Comparison of ENCODE assay signal across 7 fruit fly cellular contexts in genomic region chr3L:11364835-11365431, dm6.
A peak's percentile ranks its signal among the peaks of the same experiment; 100 is the strongest.
TF ChIP-seq lines count a peak whose summit lies in the region.

TSS of gene CG6163 (minus strand) at chr3L:11364885.

- TF ChIP-seq CTCF in whole organism, embryonic (GFP tag; optimal IDR thresholded peaks at IDR 0.05; lab: Kevin White, UChicago) = no peak

TF ChIP-seq in Kc167, 6 proteins besides CTCF, POLR2A, EP300 and RAD21:
- TF ChIP-seq Myc (optimal IDR thresholded peaks at IDR 0.05; lab: Kevin White, UChicago) (no peak), psq (optimal IDR thresholded peaks at IDR 0.05; lab: Kevin White, UChicago) (peak; percentile 63)

TF ChIP-seq in whole organism, 6 proteins besides CTCF, POLR2A, EP300 and RAD21:
- TF ChIP-seq psq (optimal IDR thresholded peaks at IDR 0.05; lab: Kevin White, UChicago) (peak; percentile 46), pan (optimal IDR thresholded peaks at IDR 0.05; lab: Kevin White, UChicago) (no peak)

TF ChIP-seq in whole organism, adult, 20 proteins besides CTCF, POLR2A, EP300 and RAD21:
- TF ChIP-seq tj (GFP tag; optimal IDR thresholded peaks at IDR 0.05; lab: Kevin White, UChicago) (peak; percentile 44), Crg-1 (GFP tag; optimal IDR thresholded peaks at IDR 0.05; lab: Kevin White, UChicago) (no peak)
TF ChIP-seq in whole organism, adult: peak in this region for 1.

TF ChIP-seq in whole organism, embryonic, 481 proteins besides CTCF, POLR2A, EP300 and RAD21:
- TF ChIP-seq lbe (GFP tag; optimal IDR thresholded peaks at IDR 0.05; lab: Kevin White, UChicago) (peak; percentile 8), Adf1 (GFP tag; IDR thresholded peaks at IDR 0.05; lab: Robert Waterston, UW) (peak; percentile 48; the same call in 1 of the 2 replicates), CG8281 (tag; optimal IDR thresholded peaks at IDR 0.05; lab: Kevin White, UChicago) (no peak), CG11560 (tag; IDR thresholded peaks at IDR 0.05; lab: Robert Waterston, UW) (no peak), CG10267 (tag; optimal IDR thresholded peaks at IDR 0.05; lab: Kevin White, UChicago) (no peak), cg (GFP tag; optimal IDR thresholded peaks at IDR 0.05; lab: Kevin White, UChicago) (peak; percentile 47), CG18599 (GFP tag; optimal IDR thresholded peaks at IDR 0.05; lab: Kevin White, UChicago) (peak; percentile 11), chinmo (GFP tag; IDR thresholded peaks at IDR 0.05; lab: Robert Waterston, UW; ENCODE audit: partially characterized antibody) (0 out of 4 replicates have a peak, but pooled peaks have one; percentile 40), CG17385 (GFP tag; optimal IDR thresholded peaks at IDR 0.05; lab: Kevin White, UChicago) (peak; percentile 29), nom (GFP tag; optimal IDR thresholded peaks at IDR 0.05; lab: Kevin White, UChicago) (peak; percentile 90), CG43689 (GFP tag; IDR thresholded peaks at IDR 0.05; lab: Robert Waterston, UW) (0 out of 2 replicates have a peak, but pooled peaks have one; percentile 4), bsh (GFP tag; optimal IDR thresholded peaks at IDR 0.05; lab: Kevin White, UChicago) (peak in 1 of 2 experiments; percentile 47), corto (GFP tag; optimal IDR thresholded peaks at IDR 0.05; lab: Kevin White, UChicago) (peak; percentile 62), psq (GFP tag; optimal IDR thresholded peaks at IDR 0.05; lab: Kevin White, UChicago) (peak; percentile 89), CG17186 (GFP tag; optimal IDR thresholded peaks at IDR 0.05; lab: Kevin White, UChicago) (no peak), Drgx (GFP tag; IDR thresholded peaks at IDR 0.05; lab: Robert Waterston, UW) (peak; percentile 32; the same call in 1 of the 2 replicates), hkb (optimal IDR thresholded peaks at IDR 0.05; lab: Kevin White, UChicago) (no peak), hkb (GFP tag; IDR thresholded peaks at IDR 0.05; lab: Robert Waterston, UW) (0 out of 2 replicates have a peak, but pooled peaks have one; percentile 6), CG7271 (tag; optimal IDR thresholded peaks at IDR 0.05; lab: Kevin White, UChicago) (no peak)

TF ChIP-seq in whole organism, prepupa, 60 proteins besides CTCF, POLR2A, EP300 and RAD21 (continues in another document):
- TF ChIP-seq CG6854 (GFP tag; optimal IDR thresholded peaks at IDR 0.05; lab: Kevin White, UChicago) (peak; percentile 32), Lpt (GFP tag; optimal IDR thresholded peaks at IDR 0.05; lab: Kevin White, UChicago) (peak; percentile 21), Eip75B (GFP tag; optimal IDR thresholded peaks at IDR 0.05; lab: Kevin White, UChicago) (peak; percentile 17), eg (GFP tag; IDR thresholded peaks at IDR 0.05; lab: Robert Waterston, UW) (peak; percentile 53), spab (GFP tag; optimal IDR thresholded peaks at IDR 0.05; lab: Kevin White, UChicago) (peak; percentile 20), net (GFP tag; optimal IDR thresholded peaks at IDR 0.05; lab: Kevin White, UChicago) (peak; percentile 39), vri (GFP tag; optimal IDR thresholded peaks at IDR 0.05; lab: Kevin White, UChicago) (peak; percentile 40), Ets96B (tag; optimal IDR thresholded peaks at IDR 0.05; lab: Kevin White, UChicago) (no peak), CG6163 (GFP tag; IDR thresholded peaks at IDR 0.05; lab: Robert Waterston, UW) (peak; percentile 97), pdm3 (GFP tag; optimal IDR thresholded peaks at IDR 0.05; lab: Kevin White, UChicago) (no peak), CG11762 (GFP tag; optimal IDR thresholded peaks at IDR 0.05; lab: Kevin White, UChicago; ENCODE audit: insufficient read depth) (no peak), CG8632 (GFP tag; optimal IDR thresholded peaks at IDR 0.05; lab: Kevin White, UChicago) (peak; percentile 3), Sox102F (GFP tag; optimal IDR thresholded peaks at IDR 0.05; lab: Kevin White, UChicago) (peak; percentile 48), CG6808 (GFP tag; optimal IDR thresholded peaks at IDR 0.05; lab: Kevin White, UChicago) (peak; percentile 70), CG15336 (GFP tag; IDR thresholded peaks at IDR 0.05; lab: Robert Waterston, UW) (peak; percentile 23), dac (GFP tag; optimal IDR thresholded peaks at IDR 0.05; lab: Kevin White, UChicago) (peak; percentile 38), topi (GFP tag; optimal IDR thresholded peaks at IDR 0.05; lab: Kevin White, UChicago) (no peak), ss (GFP tag; optimal IDR thresholded peaks at IDR 0.05; lab: Kevin White, UChicago) (peak; percentile 78 to 80), cyc (GFP tag; optimal IDR thresholded peaks at IDR 0.05; lab: Kevin White, UChicago) (no peak), Eip78C (GFP tag; lab: Kevin White, UChicago) (peak; percentile 46), CG8119 (GFP tag; IDR thresholded peaks at IDR 0.05; lab: Robert Waterston, UW) (peak; percentile 57; the same call in 2 of the 3 replicates), CG9139 (GFP tag; optimal IDR thresholded peaks at IDR 0.05; lab: Kevin White, UChicago) (peak; percentile 68)

TF ChIP-seq in whole organism, pupa, 21 proteins besides CTCF, POLR2A, EP300 and RAD21:
- TF ChIP-seq Ets98B (GFP tag; IDR thresholded peaks at IDR 0.05; lab: Robert Waterston, UW) (peak; percentile 22; the same call in 1 of the 2 replicates), CG15710 (tag; optimal IDR thresholded peaks at IDR 0.05; lab: Kevin White, UChicago) (peak; percentile 42), gl (tag; optimal IDR thresholded peaks at IDR 0.05; lab: Kevin White, UChicago) (peak; percentile 65), CG14655 (GFP tag; optimal IDR thresholded peaks at IDR 0.05; lab: Kevin White, UChicago) (no peak), Snoo (tag; optimal IDR thresholded peaks at IDR 0.05; lab: Kevin White, UChicago) (peak; percentile 7), CG8159 (tag; optimal IDR thresholded peaks at IDR 0.05; lab: Kevin White, UChicago) (peak; percentile 33), EcR (GFP tag; optimal IDR thresholded peaks at IDR 0.05; lab: Kevin White, UChicago) (peak; percentile 4), CG4496 (GFP tag; IDR thresholded peaks at IDR 0.05; lab: Robert Waterston, UW) (peak; percentile 61; the same call in 2 of the 3 replicates), CG32121 (GFP tag; IDR thresholded peaks at IDR 0.05; lab: Robert Waterston, UW) (no peak), Pif1B (GFP tag; optimal IDR thresholded peaks at IDR 0.05; lab: Kevin White, UChicago) (peak; percentile 53), CG10348 (GFP tag; IDR thresholded peaks at IDR 0.05; lab: Robert Waterston, UW) (no peak), fd96Ca (GFP tag; IDR thresholded peaks at IDR 0.05; lab: Robert Waterston, UW) (no peak), CG9948 (tag; optimal IDR thresholded peaks at IDR 0.05; lab: Kevin White, UChicago) (no peak), CG8301 (tag; optimal IDR thresholded peaks at IDR 0.05; lab: Kevin White, UChicago) (no peak), CG13204 (GFP tag; optimal IDR thresholded peaks at IDR 0.05; lab: Kevin White, UChicago) (peak; percentile 76), CG12605 (GFP tag; IDR thresholded peaks at IDR 0.05; lab: Robert Waterston, UW) (peak; percentile 57; the same call in 1 of the 2 replicates), rn (GFP tag; IDR thresholded peaks at IDR 0.05; lab: Robert Waterston, UW) (no peak), D1 (tag; optimal IDR thresholded peaks at IDR 0.05; lab: Kevin White, UChicago) (no peak), CG34367 (tag; optimal IDR thresholded peaks at IDR 0.05; lab: Kevin White, UChicago) (peak; percentile 43), CG17806 (tag; optimal IDR thresholded peaks at IDR 0.05; lab: Kevin White, UChicago) (peak; percentile 42), Pif1A (GFP tag; optimal IDR thresholded peaks at IDR 0.05; lab: Kevin White, UChicago) (peak; percentile 48)
TF ChIP-seq in whole organism, pupa: peak in this region for 13.

TF ChIP-seq in whole organism, wandering third instar larva, 38 proteins besides CTCF, POLR2A, EP300 and RAD21 (continues in another document):
- TF ChIP-seq sv (GFP tag; optimal IDR thresholded peaks at IDR 0.05; lab: Kevin White, UChicago) (no peak), dl (GFP tag; optimal IDR thresholded peaks at IDR 0.05; lab: Kevin White, UChicago; ENCODE audit: insufficient read depth in 1 of 2, partially characterized antibody in 2 of 2) (peak in 1 of 2 experiments; percentile 35), dmrt93B (GFP tag; optimal IDR thresholded peaks at IDR 0.05; lab: Kevin White, UChicago) (no peak), br (GFP tag; optimal IDR thresholded peaks at IDR 0.05; lab: Kevin White, UChicago) (no peak), lola (GFP tag; optimal IDR thresholded peaks at IDR 0.05; lab: Kevin White, UChicago) (no peak), sage (GFP tag; optimal IDR thresholded peaks at IDR 0.05; lab: Kevin White, UChicago) (peak; percentile 11), foxo (GFP tag; optimal IDR thresholded peaks at IDR 0.05; lab: Kevin White, UChicago) (no peak), woc (GFP tag; optimal IDR thresholded peaks at IDR 0.05; lab: Kevin White, UChicago) (no peak), Dfd (GFP tag; optimal IDR thresholded peaks at IDR 0.05; lab: Kevin White, UChicago) (no peak), OdsH (GFP tag; optimal IDR thresholded peaks at IDR 0.05; lab: Kevin White, UChicago) (no peak), CG32264 (GFP tag; optimal IDR thresholded peaks at IDR 0.05; lab: Kevin White, UChicago) (no peak), Rel (GFP tag; optimal IDR thresholded peaks at IDR 0.05; lab: Kevin White, UChicago) (peak; percentile 11), Rel (tag; optimal IDR thresholded peaks at IDR 0.05; lab: Kevin White, UChicago) (no peak), N (GFP tag; optimal IDR thresholded peaks at IDR 0.05; lab: Kevin White, UChicago) (no peak), Vsx2 (GFP tag; optimal IDR thresholded peaks at IDR 0.05; lab: Kevin White, UChicago; ENCODE audit: partially characterized antibody) (peak; percentile 69), Hr78 (GFP tag; optimal IDR thresholded peaks at IDR 0.05; lab: Kevin White, UChicago) (no peak), tai (GFP tag; optimal IDR thresholded peaks at IDR 0.05; lab: Kevin White, UChicago) (no peak), pan (optimal IDR thresholded peaks at IDR 0.05; lab: Kevin White, UChicago) (no peak), ey (GFP tag; optimal IDR thresholded peaks at IDR 0.05; lab: Kevin White, UChicago) (no peak), Hnf4 (GFP tag; optimal IDR thresholded peaks at IDR 0.05; lab: Kevin White, UChicago) (no peak), dsf (GFP tag; optimal IDR thresholded peaks at IDR 0.05; lab: Kevin White, UChicago; ENCODE audit: borderline replicate concordance) (no peak), h (GFP tag; optimal IDR thresholded peaks at IDR 0.05; lab: Kevin White, UChicago) (peak; percentile 33), Jra (GFP tag; optimal IDR thresholded peaks at IDR 0.05; lab: Kevin White, UChicago) (no peak), brk (GFP tag; optimal IDR thresholded peaks at IDR 0.05; lab: Kevin White, UChicago) (peak; percentile 63), Dif (GFP tag; optimal IDR thresholded peaks at IDR 0.05; lab: Kevin White, UChicago; ENCODE audit: partially characterized antibody) (peak; percentile 75), psq (GFP tag; optimal IDR thresholded peaks at IDR 0.05; lab: Kevin White, UChicago) (peak; percentile 100), rgr (GFP tag; optimal IDR thresholded peaks at IDR 0.05; lab: Kevin White, UChicago) (no peak), usp (GFP tag; optimal IDR thresholded peaks at IDR 0.05; lab: Kevin White, UChicago) (no peak), GATAd (GFP tag; optimal IDR thresholded peaks at IDR 0.05; lab: Kevin White, UChicago) (no peak)
